Worm (Caenorhabditis elegans) whole organism, L2 larva: ENCODE data around the gene Y38C1BA.1.
A peak's percentile ranks its signal among the peaks of the same experiment; 100 is the strongest.

Experiments used
- C34F6.9 ChIP-seq: fragments of 150-350 bp; optimal IDR thresholded peaks from 2 replicates; lab custom pipeline; 2014; ENCODE audit warnings: missing biosample characterization, missing genetic modification characterization
- F13H6.1 ChIP-seq: sonication (generic microtip); optimal IDR thresholded peaks from 2 replicates; lab custom pipeline; 2016; ENCODE audit warnings: missing genetic modification characterization, missing compliant biosample characterization
- R02D3.7 ChIP-seq: fragments of 150-350 bp; optimal IDR thresholded peaks from 2 replicates; lab custom pipeline; 2014; ENCODE audit warnings: missing biosample characterization, missing genetic modification characterization
- Y55F3AM.14 ChIP-seq: fragments of 200-800 bp; sonication (Bioruptor generic); optimal IDR thresholded peaks from 2 replicates; lab custom pipeline; 2018; ENCODE audit warnings: mild to moderate bottlenecking, missing genetic modification characterization, missing compliant biosample characterization
- ZK546.5 ChIP-seq: sonication (generic microtip); optimal IDR thresholded peaks from 2 replicates; lab custom pipeline; 2017; ENCODE audit warnings: missing biosample characterization, missing genetic modification characterization
- alr-1 ChIP-seq: fragments of 150-350 bp; optimal IDR thresholded peaks from 2 replicates; lab custom pipeline; 2014; ENCODE audit warnings: missing biosample characterization, missing genetic modification characterization
- aly-2 ChIP-seq: fragments of 150-350 bp; optimal IDR thresholded peaks from 2 replicates; lab custom pipeline; 2014; ENCODE audit warnings: missing biosample characterization, missing genetic modification characterization
- ama-1 ChIP-seq: fragments of 150-350 bp; optimal IDR thresholded peaks from 2 replicates; lab custom pipeline; 2018; ENCODE audit warnings: inconsistent platforms
- blmp-1 ChIP-seq: sonication (generic microtip); optimal IDR thresholded peaks from 2 replicates; lab custom pipeline; 2017; ENCODE audit warnings: missing genetic modification characterization, mild to moderate bottlenecking, missing compliant biosample characterization, antibody characterized with exemption, moderate library complexity; ENCODE audit not compliant: insufficient read depth
- ceh-16 ChIP-seq: fragments of 150-350 bp; optimal IDR thresholded peaks from 2 replicates; lab custom pipeline; 2014; ENCODE audit warnings: missing biosample characterization, missing genetic modification characterization
- crh-2 ChIP-seq: sonication (generic microtip); optimal IDR thresholded peaks from 2 replicates; lab custom pipeline; 2017; ENCODE audit warnings: missing biosample characterization, missing genetic modification characterization
- dmd-4 ChIP-seq: sonication (generic microtip); optimal IDR thresholded peaks from 2 replicates; lab custom pipeline; 2017; ENCODE audit warnings: missing biosample characterization, missing genetic modification characterization
- egl-27 ChIP-seq: sonication (generic microtip); optimal IDR thresholded peaks from 3 replicates; lab custom pipeline; 2017; ENCODE audit warnings: missing biosample characterization, missing genetic modification reagents, missing genetic modification characterization
- elt-1 ChIP-seq: fragments of 150-350 bp; optimal IDR thresholded peaks from 2 replicates; lab custom pipeline; 2014; ENCODE audit warnings: missing biosample characterization, missing genetic modification characterization
- elt-3 ChIP-seq: sonication (generic microtip); optimal IDR thresholded peaks from 2 replicates; lab custom pipeline; 2017; ENCODE audit warnings: missing biosample characterization, missing genetic modification characterization
- fos-1 ChIP-seq: fragments of 150-350 bp; optimal IDR thresholded peaks from 2 replicates; lab custom pipeline; 2014; ENCODE audit warnings: missing biosample characterization, missing genetic modification characterization
- gmeb-1 ChIP-seq: fragments of 150-350 bp; optimal IDR thresholded peaks from 2 replicates; lab custom pipeline; 2014; ENCODE audit warnings: missing biosample characterization, missing genetic modification characterization
- lin-11 ChIP-seq: fragments of 150-350 bp; sonication (generic microtip); optimal IDR thresholded peaks from 2 replicates; lab custom pipeline; 2014; ENCODE audit warnings: missing biosample characterization, missing genetic modification characterization, inconsistent platforms, mixed read lengths
- lin-13 ChIP-seq: fragments of 150-350 bp; optimal IDR thresholded peaks from 2 replicates; lab custom pipeline; 2014; ENCODE audit warnings: missing biosample characterization, missing genetic modification reagents, missing genetic modification characterization
- lin-39 ChIP-seq: fragments of 150-350 bp; optimal IDR thresholded peaks from 2 replicates; lab custom pipeline; 2014; ENCODE audit warnings: missing biosample characterization, missing genetic modification reagents, missing genetic modification characterization
- lsy-2 ChIP-seq, 2 experiments: fragments of 150-350 bp in 1 of 2; sonication (generic microtip) in 1 of 2; optimal IDR thresholded peaks; 2 replicates each; lab custom pipeline; 2014 to 2017; ENCODE audit warnings: missing biosample characterization in 2 of 2, missing genetic modification characterization in 2 of 2
- mab-5 ChIP-seq: fragments of 150-350 bp; optimal IDR thresholded peaks from 2 replicates; lab custom pipeline; 2014; ENCODE audit warnings: missing biosample characterization, missing genetic modification characterization
- mbf-1 ChIP-seq: sonication (generic microtip); optimal IDR thresholded peaks from 2 replicates; lab custom pipeline; 2017; ENCODE audit warnings: missing biosample characterization, missing genetic modification characterization
- mdl-1 ChIP-seq, 2 experiments: fragments of 150-350 bp in 1 of 2; sonication (generic microtip) in 1 of 2; optimal IDR thresholded peaks; 2 replicates each; lab custom pipeline; 2017; ENCODE audit warnings: missing biosample characterization in 2 of 2, missing genetic modification characterization in 2 of 2
- nhr-10 ChIP-seq: sonication (generic microtip); optimal IDR thresholded peaks from 2 replicates; lab custom pipeline; 2017; ENCODE audit warnings: missing biosample characterization, missing genetic modification characterization
- nhr-11 ChIP-seq: fragments of 150-350 bp; optimal IDR thresholded peaks from 2 replicates; lab custom pipeline; 2014; ENCODE audit warnings: missing biosample characterization, missing genetic modification characterization
- nhr-12 ChIP-seq: fragments of 150-350 bp; optimal IDR thresholded peaks from 2 replicates; lab custom pipeline; 2014; ENCODE audit warnings: missing biosample characterization, missing genetic modification characterization
- nhr-129 ChIP-seq: fragments of 150-350 bp; optimal IDR thresholded peaks from 2 replicates; lab custom pipeline; 2014; ENCODE audit warnings: missing biosample characterization, missing genetic modification characterization
- nhr-21 ChIP-seq: fragments of 150-350 bp; optimal IDR thresholded peaks from 2 replicates; lab custom pipeline; 2014; ENCODE audit warnings: missing biosample characterization, missing genetic modification characterization
- nhr-23 ChIP-seq: fragments of 150-350 bp; optimal IDR thresholded peaks from 2 replicates; lab custom pipeline; 2014; ENCODE audit warnings: missing biosample characterization, missing genetic modification reagents, missing genetic modification characterization
- nhr-237 ChIP-seq: fragments of 150-350 bp; optimal IDR thresholded peaks from 2 replicates; lab custom pipeline; 2014; ENCODE audit warnings: missing biosample characterization, missing genetic modification characterization
- nhr-25 ChIP-seq: fragments of 150-350 bp; sonication (generic microtip); optimal IDR thresholded peaks from 3 replicates; lab custom pipeline; 2014; ENCODE audit warnings: missing biosample characterization, missing genetic modification characterization
- nhr-6 ChIP-seq: fragments of 150-350 bp; optimal IDR thresholded peaks from 2 replicates; lab custom pipeline; 2014; ENCODE audit warnings: missing biosample characterization, missing genetic modification characterization
- nhr-77 ChIP-seq: fragments of 150-350 bp; optimal IDR thresholded peaks from 2 replicates; lab custom pipeline; 2014; ENCODE audit warnings: missing biosample characterization, missing genetic modification characterization
- peb-1 ChIP-seq: fragments of 150-350 bp; optimal IDR thresholded peaks from 2 replicates; lab custom pipeline; 2014; ENCODE audit warnings: missing biosample characterization, missing genetic modification characterization
- sem-4 ChIP-seq: fragments of 150-350 bp; optimal IDR thresholded peaks from 2 replicates; lab custom pipeline; 2014; ENCODE audit warnings: missing biosample characterization, missing genetic modification reagents, missing genetic modification characterization
- skn-1 ChIP-seq: sonication (generic microtip); optimal IDR thresholded peaks from 2 replicates; lab custom pipeline; 2017; ENCODE audit warnings: missing biosample characterization, missing genetic modification characterization
- sma-3 ChIP-seq: sonication (generic microtip); optimal IDR thresholded peaks from 2 replicates; lab custom pipeline; 2016; ENCODE audit warnings: missing genetic modification reagents, missing genetic modification characterization, missing compliant biosample characterization
- sma-9 ChIP-seq, 2 experiments: fragments of 150-350 bp in 1 of 2; sonication (generic microtip) in 1 of 2; optimal IDR thresholded peaks; 2 replicates each; lab custom pipeline; 2014 to 2016; ENCODE audit warnings: missing genetic modification characterization in 2 of 2, mild to moderate bottlenecking in 1 of 2, missing biosample characterization in 1 of 2, missing compliant biosample characterization in 1 of 2, missing genetic modification reagents in 1 of 2, moderate library complexity in 1 of 2
- snpc-4 ChIP-seq: fragments of 150-350 bp; optimal IDR thresholded peaks from 2 replicates; lab custom pipeline; 2014; ENCODE audit warnings: missing biosample characterization, missing genetic modification characterization
- unc-39 ChIP-seq: fragments of 150-350 bp; optimal IDR thresholded peaks from 2 replicates; lab custom pipeline; 2014; ENCODE audit warnings: missing biosample characterization, missing genetic modification characterization
- unc-55 ChIP-seq: fragments of 150-350 bp; sonication (generic microtip); optimal IDR thresholded peaks from 3 replicates; lab custom pipeline; 2014; ENCODE audit warnings: missing biosample characterization, missing genetic modification reagents, missing genetic modification characterization
- unc-62 ChIP-seq: fragments of 150-350 bp; optimal IDR thresholded peaks from 2 replicates; lab custom pipeline; 2014; ENCODE audit warnings: missing biosample characterization, missing genetic modification reagents, missing genetic modification characterization
- zag-1 ChIP-seq: fragments of 150-350 bp; optimal IDR thresholded peaks from 2 replicates; lab custom pipeline; 2014; ENCODE audit warnings: missing biosample characterization, missing genetic modification characterization
- ztf-1 ChIP-seq: fragments of 200-800 bp; sonication (Bioruptor generic); conservative IDR thresholded peaks from 2 replicates; pipeline ENCODE4 v1.3.6; 2022; ENCODE audit warnings: missing genetic modification characterization, missing compliant biosample characterization
- ztf-11 ChIP-seq: sonication (generic microtip); optimal IDR thresholded peaks from 2 replicates; lab custom pipeline; 2017; ENCODE audit warnings: missing biosample characterization, missing genetic modification characterization
- ztf-4 ChIP-seq: fragments of 150-350 bp; optimal IDR thresholded peaks from 2 replicates; lab custom pipeline; 2014; ENCODE audit warnings: missing biosample characterization, missing genetic modification characterization

Y38C1BA.1 gene

DNA sequence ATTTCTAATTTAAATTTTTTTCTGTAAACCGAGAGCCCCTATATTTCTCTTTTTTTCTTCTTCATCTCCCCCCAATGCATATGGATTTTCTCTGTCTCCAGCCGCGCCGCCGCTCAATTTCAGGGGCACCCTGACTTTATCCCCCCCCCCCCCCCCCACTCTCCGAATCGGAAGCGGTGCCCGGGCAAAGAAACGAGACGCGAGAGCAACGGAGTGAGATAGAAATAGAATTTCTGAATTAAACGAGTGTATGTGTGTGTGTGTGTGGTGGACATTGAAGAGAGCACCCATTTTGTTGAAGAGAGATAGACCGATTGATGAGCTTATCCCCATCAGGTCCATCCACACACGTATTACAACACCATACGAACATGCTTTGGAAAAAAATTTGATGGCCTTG, 22.0 kb upstream of the Y38C1BA.1 start:
- TF ChIP-seq lsy-2 (tag; optimal IDR thresholded peaks at IDR 0.05; lab: Kevin White, UChicago) (peak in 1 of 2 experiments; percentile 11), C34F6.9 (peak; percentile 3), alr-1 (tag; lab: Kevin White, UChicago) (no peak), unc-39 (no peak), nhr-129 (peak; percentile 6), sma-9 (GFP tag; optimal IDR thresholded peaks at IDR 0.05; lab: Kevin White, UChicago) (peak; percentile 15), sma-9 (tag; optimal IDR thresholded peaks at IDR 0.05; lab: Kevin White, UChicago) (no peak)

DNA sequence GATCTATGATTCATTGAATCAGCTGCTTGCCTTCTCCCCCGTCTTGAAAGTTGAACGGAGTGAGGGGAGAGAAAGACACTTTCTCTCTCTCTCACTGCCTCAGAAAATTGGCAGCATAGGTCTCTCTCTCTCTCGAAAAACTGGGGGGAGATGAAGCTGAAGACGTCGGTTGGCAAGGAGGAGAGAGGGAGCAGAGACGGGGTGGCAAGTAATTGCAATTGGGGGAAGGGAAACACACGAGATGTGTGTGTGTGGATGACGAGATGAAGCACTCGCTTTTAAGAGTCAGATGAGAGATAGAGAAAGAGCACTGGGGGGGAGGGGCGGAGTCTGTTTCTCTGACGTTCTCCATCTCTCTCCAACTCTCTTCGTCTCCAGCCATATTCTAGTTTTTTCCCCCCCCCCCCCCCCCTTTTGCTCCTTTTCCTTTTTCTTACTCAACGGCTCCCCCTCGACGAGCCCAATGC, 20.3 kb upstream of the Y38C1BA.1 start, which contains the start of gene cmk-1:
Gene cmk-1 (plus strand): TSS at position 417 of the 467 bp plus-strand sequence.
- peak; percentile 72 for TF ChIP-seq crh-2 (tag; lab: Kevin White, UChicago)
- TF ChIP-seq unc-55 (GFP tag; lab: Kevin White, UChicago), result peak; percentile 80
- peak; percentile 78 for TF ChIP-seq F13H6.1 (tag; lab: Kevin White, UChicago)
- TF ChIP-seq zag-1 (tag; lab: Kevin White, UChicago), result peak; percentile 72
- no peak for TF ChIP-seq ceh-16 (tag; lab: Kevin White, UChicago)
- TF ChIP-seq nhr-23 (tag; lab: Kevin White, UChicago), result no peak
- TF ChIP-seq nhr-12, result no peak
- TF ChIP-seq skn-1, result no peak
- no peak for TF ChIP-seq nhr-11 (tag; lab: Kevin White, UChicago)
- TF ChIP-seq nhr-10 (tag; lab: Kevin White, UChicago), result no peak
- no peak for TF ChIP-seq gmeb-1 (tag; lab: Kevin White, UChicago)
- peak; percentile 68 for TF ChIP-seq lin-11 (tag; lab: Kevin White, UChicago)
- TF ChIP-seq snpc-4 (tag; lab: Kevin White, UChicago), result peak; percentile 10
- no peak for TF ChIP-seq elt-1 (tag; lab: Kevin White, UChicago)
- no peak for TF ChIP-seq elt-3
- TF ChIP-seq mdl-1 (tag; optimal IDR thresholded peaks at IDR 0.05; lab: Kevin White, UChicago), result peak in 1 of 2 experiments; percentile 69
- TF ChIP-seq sma-9 (GFP tag; optimal IDR thresholded peaks at IDR 0.05; lab: Kevin White, UChicago), result peak; percentile 75
- no peak for TF ChIP-seq sma-9 (tag; optimal IDR thresholded peaks at IDR 0.05; lab: Kevin White, UChicago)
- TF ChIP-seq nhr-25, result no peak
- no peak for TF ChIP-seq unc-62
- peak; percentile 54 for TF ChIP-seq mab-5 (tag; lab: Kevin White, UChicago)
- peak in 1 of 2 experiments; percentile 65 for TF ChIP-seq lsy-2 (tag; optimal IDR thresholded peaks at IDR 0.05; lab: Kevin White, UChicago)
- TF ChIP-seq unc-39, result no peak
- peak; percentile 45 for TF ChIP-seq sem-4 (tag; lab: Kevin White, UChicago)
- peak; percentile 41 for TF ChIP-seq fos-1 (tag; lab: Kevin White, UChicago)
- no peak for TF ChIP-seq nhr-237
- TF ChIP-seq aly-2, result no peak
- TF ChIP-seq nhr-6 (tag; lab: Kevin White, UChicago), result no peak
- peak; percentile 49 for TF ChIP-seq Y55F3AM.14 (GFP tag; lab: Kevin White, UChicago)
- TF ChIP-seq ztf-11 (tag; lab: Kevin White, UChicago), result no peak
- no peak for TF ChIP-seq egl-27 (tag; lab: Kevin White, UChicago)
- TF ChIP-seq blmp-1 (tag; lab: Kevin White, UChicago), result no peak
- no peak for TF ChIP-seq ZK546.5
- TF ChIP-seq lin-39, result no peak
- peak; percentile 85 for TF ChIP-seq C34F6.9
- peak; percentile 39 for TF ChIP-seq ztf-4 (tag; lab: Kevin White, UChicago)
- no peak for TF ChIP-seq ama-1 (lab: Kevin White, UChicago)
- TF ChIP-seq nhr-77 (tag; lab: Kevin White, UChicago), result no peak
- TF ChIP-seq nhr-21 (tag; lab: Kevin White, UChicago), result peak; percentile 7
- no peak for TF ChIP-seq sma-3
- TF ChIP-seq ztf-1 (GFP tag; lab: Robert Waterston, UW), result no peak
- TF ChIP-seq dmd-4 (tag; lab: Kevin White, UChicago), result no peak
- TF ChIP-seq R02D3.7 (tag; lab: Kevin White, UChicago), result no peak
- TF ChIP-seq lin-13 (GFP tag; lab: Kevin White, UChicago), result peak; percentile 68
- no peak for TF ChIP-seq mbf-1 (tag; lab: Kevin White, UChicago)
- TF ChIP-seq nhr-129, result peak; percentile 77
- no peak for TF ChIP-seq peb-1 (tag; lab: Kevin White, UChicago)
